Fruit fly (Drosophila melanogaster): ENCODE measurements around the gene CG12523.

The CG12523 gene

dm6 chr3L:10810539-10811443 lies 9.8 kb downstream of the CG12523 start (continued):
- TF ChIP-seq prd (optimal IDR thresholded peaks at IDR 0.05) = no peak
- TF ChIP-seq prd (GFP tag; IDR thresholded peaks at IDR 0.05) = peak; percentile 65
- TF ChIP-seq Bdp1 (GFP tag; optimal IDR thresholded peaks at IDR 0.05) = peak; percentile 32
- TF ChIP-seq esg (GFP tag; conservative IDR thresholded peaks at IDR 0.05) = peak; percentile 55; the same call in 1 of the 2 replicates
- TF ChIP-seq ssp (GFP tag; IDR thresholded peaks at IDR 0.05) = peak; percentile 61
- TF ChIP-seq CG18764 (GFP tag; optimal IDR thresholded peaks at IDR 0.05) = peak; percentile 40
- peak in 1 of 2 experiments; percentile 4 for TF ChIP-seq crp (GFP tag; optimal IDR thresholded peaks at IDR 0.05)
- TF ChIP-seq CG10543 (GFP tag; optimal IDR thresholded peaks at IDR 0.05) = peak; percentile 65
- TF ChIP-seq hth (optimal IDR thresholded peaks at IDR 0.05) = no peak
- TF ChIP-seq chinmo (GFP tag; IDR thresholded peaks at IDR 0.05; ENCODE audit: partially characterized antibody) = 0 out of 4 replicates have a peak, but pooled peaks have one; percentile 56
- TF ChIP-seq CG31388 (GFP tag; optimal IDR thresholded peaks at IDR 0.05) = no peak
- TF ChIP-seq yki (optimal IDR thresholded peaks at IDR 0.05) = peak; percentile 25
- TF ChIP-seq Xrp1 (GFP tag; IDR thresholded peaks at IDR 0.05) = peak; percentile 74
- TF ChIP-seq peb (GFP tag; IDR thresholded peaks at IDR 0.05) = peak; percentile 55; the same call in 1 of the 2 replicates
- peak; percentile 54; the same call in 1 of the 3 replicates for TF ChIP-seq CG7357 (GFP tag; IDR thresholded peaks at IDR 0.05)
- TF ChIP-seq NC2β (GFP tag; optimal IDR thresholded peaks at IDR 0.05) = peak; percentile 7
- no peak for TF ChIP-seq CG33213 (GFP tag; optimal IDR thresholded peaks at IDR 0.05)
- no peak for TF ChIP-seq CG7987 (GFP tag; optimal IDR thresholded peaks at IDR 0.05)
- no peak for TF ChIP-seq NC2α (GFP tag; optimal IDR thresholded peaks at IDR 0.05)
- TF ChIP-seq CG11695 (GFP tag; IDR thresholded peaks at IDR 0.05) = peak; percentile 69; the same call in 2 of the 3 replicates
- TF ChIP-seq BtbVII (GFP tag; optimal IDR thresholded peaks at IDR 0.05) = peak; percentile 72
- TF ChIP-seq gro (GFP tag; optimal IDR thresholded peaks at IDR 0.05) = no peak
- peak; percentile 81 for TF ChIP-seq grau (tag; optimal IDR thresholded peaks at IDR 0.05)
- peak; percentile 29; the same call in 1 of the 2 replicates for TF ChIP-seq Drgx (GFP tag; IDR thresholded peaks at IDR 0.05)
- no peak for TF ChIP-seq CG15479 (GFP tag; optimal IDR thresholded peaks at IDR 0.05)
- TF ChIP-seq Poxn (GFP tag; IDR thresholded peaks at IDR 0.05) = no peak
- no peak for TF ChIP-seq CG7963 (GFP tag; IDR thresholded peaks at IDR 0.05; ENCODE audit: partially characterized antibody)
- peak; percentile 39 for TF ChIP-seq CG34376 (GFP tag; optimal IDR thresholded peaks at IDR 0.05)
- TF ChIP-seq CG18476 (GFP tag; optimal IDR thresholded peaks at IDR 0.05) = peak; percentile 46
- TF ChIP-seq Xbp1 (GFP tag; optimal IDR thresholded peaks at IDR 0.05) = peak; percentile 62
- TF ChIP-seq kni (GFP tag; optimal IDR thresholded peaks at IDR 0.05) = no peak
- TF ChIP-seq ATbp (GFP tag; optimal IDR thresholded peaks at IDR 0.05) = peak; percentile 70
- no peak for TF ChIP-seq Lpt (GFP tag; optimal IDR thresholded peaks at IDR 0.05)
- TF ChIP-seq mld (GFP tag; IDR thresholded peaks at IDR 0.05; ENCODE audit: partially characterized antibody) = no peak
- peak; percentile 83 for TF ChIP-seq cwo (GFP tag; optimal IDR thresholded peaks at IDR 0.05)
- peak; percentile 38 for TF ChIP-seq Nf-YB (GFP tag; optimal IDR thresholded peaks at IDR 0.05)
- TF ChIP-seq kah (GFP tag; optimal IDR thresholded peaks at IDR 0.05) = no peak
- peak; percentile 9 for TF ChIP-seq Max (GFP tag; optimal IDR thresholded peaks at IDR 0.05)
- peak; percentile 14 for TF ChIP-seq corto (GFP tag; optimal IDR thresholded peaks at IDR 0.05)
- TF ChIP-seq HmgD (GFP tag; optimal IDR thresholded peaks at IDR 0.05) = no peak
- TF ChIP-seq CG12104 (GFP tag; optimal IDR thresholded peaks at IDR 0.05) = no peak
- no peak for TF ChIP-seq Stat92E (GFP tag; optimal IDR thresholded peaks at IDR 0.05)
- no peak for TF ChIP-seq br (optimal IDR thresholded peaks at IDR 0.05)
- TF ChIP-seq bsh (GFP tag; optimal IDR thresholded peaks at IDR 0.05) = peak in 1 of 2 experiments; percentile 82
- TF ChIP-seq usp (GFP tag; optimal IDR thresholded peaks at IDR 0.05) = no peak
- peak; percentile 54; the same call in 1 of the 3 replicates for TF ChIP-seq ase (GFP tag; IDR thresholded peaks at IDR 0.05)
- peak; percentile 61 for TF ChIP-seq CG12299 (tag; optimal IDR thresholded peaks at IDR 0.05)
- no peak; the same call in 1 of the 2 replicates for TF ChIP-seq MBD-R2 (GFP tag; IDR thresholded peaks at IDR 0.05)
- TF ChIP-seq oc (tag; optimal IDR thresholded peaks at IDR 0.05) = peak; percentile 25
